Worm (Caenorhabditis elegans): ENCODE results near the gene T14B4.9.

T14B4.9 gene

ce11 chrII:6754671-6755224, 21.1 kb upstream of the T14B4.9 start, which contains the start of the genes srx-95 and fis-1:
Gene srx-95 (minus strand): TSS chrII:6754771.
Gene fis-1 (plus strand): TSS chrII:6755174.
- TF ChIP-seq dve-1 (tag; optimal IDR thresholded peaks at IDR 0.05) (no peak), mec-3 (tag; optimal IDR thresholded peaks at IDR 0.05; ENCODE audit: borderline replicate concordance) (no peak), ceh-18 (tag; optimal IDR thresholded peaks at IDR 0.05) (no peak), tbx-7 (tag; optimal IDR thresholded peaks at IDR 0.05) (no peak), ttx-3 (tag; optimal IDR thresholded peaks at IDR 0.05) (no peak), eyg-1 (tag; optimal IDR thresholded peaks at IDR 0.05) (no peak), ceh-22 (tag; optimal IDR thresholded peaks at IDR 0.05) (no peak), npax-4 (tag; optimal IDR thresholded peaks at IDR 0.05) (no peak), lin-11 (tag; optimal IDR thresholded peaks at IDR 0.05) (no peak), zip-5 (tag; optimal IDR thresholded peaks at IDR 0.05) (no peak)

- TF ChIP-seq madf-2 (tag; optimal IDR thresholded peaks at IDR 0.05) (no peak), pax-1 (tag; optimal IDR thresholded peaks at IDR 0.05) (no peak), ceh-48 (tag; optimal IDR thresholded peaks at IDR 0.05) (no peak), unc-42 (tag; optimal IDR thresholded peaks at IDR 0.05) (no peak), elt-2 (tag; optimal IDR thresholded peaks at IDR 0.05) (no peak), tbx-2 (tag; optimal IDR thresholded peaks at IDR 0.05) (no peak), fax-1 (tag; optimal IDR thresholded peaks at IDR 0.05) (no peak), tbx-7 (tag; optimal IDR thresholded peaks at IDR 0.05) (no peak), hlh-15 (tag; optimal IDR thresholded peaks at IDR 0.05) (no peak), F13H6.1 (tag; optimal IDR thresholded peaks at IDR 0.05) (no peak), pqm-1 (tag; optimal IDR thresholded peaks at IDR 0.05) (no peak), ceh-24 (tag; optimal IDR thresholded peaks at IDR 0.05) (no peak), ceh-30 (tag; optimal IDR thresholded peaks at IDR 0.05) (no peak)
Measured at ce11 chrII:6752850-6753249, 19.2 kb upstream of the T14B4.9 start, which contains the start of gene F41G3.21. Gene F41G3.21 (minus strand): TSS chrII:6752950.

- no peak for TF ChIP-seq F13H6.1 (tag; optimal IDR thresholded peaks at IDR 0.05)
- TF ChIP-seq ref-2 (tag; optimal IDR thresholded peaks at IDR 0.05) = no peak
- TF ChIP-seq K09A11.1 (tag; optimal IDR thresholded peaks at IDR 0.05; ENCODE audit: insufficient read depth) = no peak
- TF ChIP-seq pha-4 (tag; optimal IDR thresholded peaks at IDR 0.05) = no peak
Measured at ce11 chrII:6752027-6752426, 18.4 kb upstream of the T14B4.9 start, which contains the start of gene F41G3.19. Gene F41G3.19 (minus strand): TSS chrII:6752127.

ce11 chrII:6750929-6751328, 17.3 kb upstream of the T14B4.9 start, which contains the start of gene F41G3.20:
Gene F41G3.20 (minus strand): TSS chrII:6751029.
- no peak for TF ChIP-seq dmd-4 (tag; optimal IDR thresholded peaks at IDR 0.05; ENCODE audit: borderline replicate concordance)
- TF ChIP-seq C38D4.7 (GFP tag; optimal IDR thresholded peaks at IDR 0.05) = no peak
- TF ChIP-seq ama-1 (optimal IDR thresholded peaks at IDR 0.05) = no peak
- TF ChIP-seq pat-9 (tag; optimal IDR thresholded peaks at IDR 0.05) = no peak
- no peak for TF ChIP-seq ref-2 (tag; optimal IDR thresholded peaks at IDR 0.05)
- TF ChIP-seq fax-1 (tag; optimal IDR thresholded peaks at IDR 0.05) = no peak
- no peak for TF ChIP-seq ets-4 (tag; optimal IDR thresholded peaks at IDR 0.05)
- TF ChIP-seq ceh-34 (tag; optimal IDR thresholded peaks at IDR 0.05) = no peak
- TF ChIP-seq K02D7.2 (tag; optimal IDR thresholded peaks at IDR 0.05) = no peak

- TF ChIP-seq nhr-232 (tag; optimal IDR thresholded peaks at IDR 0.05) (no peak), ets-4 (tag; optimal IDR thresholded peaks at IDR 0.05) (no peak), lim-6 (tag; optimal IDR thresholded peaks at IDR 0.05) (no peak), elt-4 (tag; optimal IDR thresholded peaks at IDR 0.05) (no peak), Y22D7AL.16 (tag; optimal IDR thresholded peaks at IDR 0.05) (no peak), K02D7.2 (tag; optimal IDR thresholded peaks at IDR 0.05) (no peak), ceh-6 (GFP tag; optimal IDR thresholded peaks at IDR 0.05) (no peak), unc-3 (GFP tag; conservative IDR thresholded peaks at IDR 0.05) (no peak), unc-3 (tag; optimal IDR thresholded peaks at IDR 0.05) (no peak), ceh-31 (tag; optimal IDR thresholded peaks at IDR 0.05) (no peak), ahr-1 (tag; optimal IDR thresholded peaks at IDR 0.05) (no peak), pax-1 (tag; optimal IDR thresholded peaks at IDR 0.05) (no peak), pat-9 (tag; optimal IDR thresholded peaks at IDR 0.05) (no peak), rnt-1 (tag; optimal IDR thresholded peaks at IDR 0.05) (no peak), eyg-1 (tag; optimal IDR thresholded peaks at IDR 0.05) (no peak), F13H6.1 (tag; optimal IDR thresholded peaks at IDR 0.05) (no peak), pqm-1 (tag; optimal IDR thresholded peaks at IDR 0.05) (no peak), hlh-8 (tag; optimal IDR thresholded peaks at IDR 0.05) (no peak), sox-4 (tag; optimal IDR thresholded peaks at IDR 0.05) (no peak)
Measured at ce11 chrII:6749422-6749821, 15.8 kb upstream of the T14B4.9 start, which contains the start of gene F41G3.10. Gene F41G3.10 (minus strand): TSS chrII:6749522.
